Worm (Caenorhabditis elegans): ENCODE measurements around the gene C16C4.17.

DNA sequence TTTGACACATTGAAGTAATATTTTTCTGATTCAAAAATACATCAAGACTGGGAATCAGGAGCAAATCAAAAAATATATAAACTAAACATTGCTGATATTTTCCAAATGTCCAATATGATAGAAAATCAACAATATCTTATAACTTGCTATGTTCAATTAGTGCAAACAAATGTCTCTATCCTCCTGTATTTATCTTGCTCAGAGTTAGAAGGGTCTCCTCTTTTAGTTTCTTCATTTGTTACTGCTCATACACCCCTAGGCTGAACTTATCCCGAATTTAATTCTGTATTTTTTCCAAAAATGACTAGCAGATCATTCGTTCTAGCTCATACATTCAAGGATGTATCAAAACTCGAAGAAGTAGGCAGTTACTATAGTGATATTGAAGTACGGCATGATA, 37.6 kb downstream of the C16C4.17 start, which contains the start of gene math-23:
- TF ChIP-seq him-1 (tag; optimal IDR thresholded peaks at IDR 0.05) (no peak), dao-5 (tag; optimal IDR thresholded peaks at IDR 0.05) (no peak), W03F9.2 (tag; optimal IDR thresholded peaks at IDR 0.05) (no peak)
